Worm (Caenorhabditis elegans) whole organism, L3 larva: Measurements from ENCODE around the gene spp-19.

Experiments used
- ama-1 ChIP-seq: fragments of 150-350 bp; optimal IDR thresholded peaks from 2 replicates; lab custom pipeline; 2018
- egl-27 ChIP-seq: sonication (generic microtip); optimal IDR thresholded peaks from 4 replicates; lab custom pipeline; 2017; ENCODE audit warnings: missing biosample characterization, missing genetic modification reagents, missing genetic modification characterization
- fos-1 ChIP-seq: fragments of 150-350 bp; optimal IDR thresholded peaks from 2 replicates; lab custom pipeline; 2014; ENCODE audit warnings: missing biosample characterization, missing genetic modification characterization
- mml-1 ChIP-seq: fragments of 150-350 bp; sonication (generic microtip); optimal IDR thresholded peaks from 3 replicates; lab custom pipeline; 2014; ENCODE audit warnings: missing biosample characterization, missing genetic modification characterization
- nfya-1 ChIP-seq: sonication (generic microtip); optimal IDR thresholded peaks from 2 replicates; lab custom pipeline; 2017; ENCODE audit warnings: missing genetic modification characterization, mild to moderate bottlenecking, missing compliant biosample characterization, antibody characterized with exemption, moderate library complexity; ENCODE audit not compliant: insufficient read depth
- nhr-11 ChIP-seq: fragments of 150-350 bp; optimal IDR thresholded peaks from 2 replicates; lab custom pipeline; 2014; ENCODE audit warnings: missing biosample characterization, missing genetic modification characterization
- nhr-76 ChIP-seq: fragments of 150-350 bp; sonication (generic microtip); optimal IDR thresholded peaks from 5 replicates; lab custom pipeline; 2014; ENCODE audit warnings: missing biosample characterization, missing genetic modification characterization
- ztf-4 ChIP-seq: fragments of 150-350 bp; optimal IDR thresholded peaks from 2 replicates; lab custom pipeline; 2014; ENCODE audit warnings: missing biosample characterization, missing genetic modification characterization

ce11 chrV:6541875-6542274 lies 19.6 kb downstream of the spp-19 start:
- TF ChIP-seq egl-27 (tag; lab: Kevin White, UChicago): no peak
- no peak for TF ChIP-seq nfya-1 (tag; lab: Kevin White, UChicago)
- peak; percentile 14 for TF ChIP-seq ama-1
- no peak for TF ChIP-seq mml-1
- no peak for TF ChIP-seq ztf-4
- no peak for TF ChIP-seq nhr-76 (tag; lab: Kevin White, UChicago)
- TF ChIP-seq nhr-11: no peak
- TF ChIP-seq fos-1 (tag; lab: Kevin White, UChicago): no peak
